Worm (Caenorhabditis elegans) whole organism, L1 larva: ENCODE results near the gene ZC477.7.

Source experiments
- C34B4.2 ChIP-seq: sonication (generic microtip); optimal IDR thresholded peaks from 2 replicates; lab custom pipeline; 2017; ENCODE audit warnings: mild to moderate bottlenecking, missing genetic modification characterization, missing compliant biosample characterization
- Y116A8C.19 ChIP-seq: sonication (generic microtip); optimal IDR thresholded peaks from 2 replicates; lab custom pipeline; 2016; ENCODE audit warnings: missing compliant biosample characterization, missing genetic modification characterization, borderline replicate concordance
- aha-1 ChIP-seq: fragments of 150-350 bp; optimal IDR thresholded peaks from 2 replicates; lab custom pipeline; 2014; ENCODE audit warnings: missing biosample characterization, missing genetic modification characterization
- aly-2 ChIP-seq: fragments of 150-350 bp; optimal IDR thresholded peaks from 2 replicates; lab custom pipeline; 2014; ENCODE audit warnings: missing biosample characterization, missing genetic modification characterization
- ama-1 ChIP-seq: fragments of 150-350 bp; optimal IDR thresholded peaks from 2 replicates; lab custom pipeline; 2014
- ceh-63 ChIP-seq: fragments of 200-800 bp; sonication (Bioruptor generic); optimal IDR thresholded peaks from 2 replicates; lab custom pipeline; 2018; ENCODE audit warnings: mild to moderate bottlenecking, missing genetic modification characterization, missing compliant biosample characterization
- ceh-88 ChIP-seq: fragments of 200-800 bp; sonication (Bioruptor generic); IDR thresholded peaks from 2 replicates; pipeline ENCODE4 v1.3.6; 2022; ENCODE audit warnings: missing genetic modification characterization, missing compliant biosample characterization
- ces-1 ChIP-seq: fragments of 150-350 bp; optimal IDR thresholded peaks from 2 replicates; lab custom pipeline; 2014; ENCODE audit warnings: missing biosample characterization, missing genetic modification reagents, missing genetic modification characterization
- dpl-1 ChIP-seq, 3 experiments: fragments of 150-350 bp in 2 of 3; sonication (generic microtip) in 1 of 3; optimal IDR thresholded peaks; 2 replicates each; lab custom pipeline; 2014 to 2017; ENCODE audit warnings: missing biosample characterization in 3 of 3, missing genetic modification characterization in 3 of 3, missing genetic modification reagents in 3 of 3
- efl-1 ChIP-seq, 4 experiments: fragments of 150-350 bp; optimal IDR thresholded peaks in 3 of 4; peaks in 1 of 4; 1 replicate in 1 of 4; 2 replicates in 3 of 4; lab custom pipeline; 2014; ENCODE audit warnings: missing biosample characterization in 2 of 4, missing genetic modification characterization in 2 of 4, missing genetic modification reagents in 2 of 4
- efl-3 ChIP-seq: fragments of 200-800 bp; sonication (Bioruptor generic); optimal IDR thresholded peaks from 2 replicates; lab custom pipeline; 2018; ENCODE audit warnings: mild to moderate bottlenecking, missing genetic modification characterization, missing compliant biosample characterization
- elt-3 ChIP-seq, 6 experiments: fragments of 150-350 bp in 1 of 6; sonication (generic microtip); optimal IDR thresholded peaks; 2 replicates each; lab custom pipeline; 2017 to 2018; ENCODE audit warnings: missing biosample characterization in 6 of 6, missing genetic modification characterization in 6 of 6, inconsistent platforms in 1 of 6
- fkh-4 ChIP-seq: sonication (generic microtip); optimal IDR thresholded peaks from 2 replicates; lab custom pipeline; 2016; ENCODE audit warnings: missing compliant biosample characterization, missing genetic modification characterization, borderline replicate concordance
- fkh-8 ChIP-seq: sonication (generic microtip); optimal IDR thresholded peaks from 2 replicates; lab custom pipeline; 2016; ENCODE audit warnings: mild to moderate bottlenecking, missing genetic modification characterization, missing compliant biosample characterization
- fos-1 ChIP-seq: fragments of 150-350 bp; optimal IDR thresholded peaks from 2 replicates; lab custom pipeline; 2014; ENCODE audit warnings: missing biosample characterization, missing genetic modification characterization
- hlh-4 ChIP-seq: sonication (generic microtip); optimal IDR thresholded peaks from 2 replicates; lab custom pipeline; 2016; ENCODE audit warnings: mild to moderate bottlenecking, missing genetic modification characterization, missing compliant biosample characterization
- isw-1 ChIP-seq: fragments of 200-800 bp; sonication (Bioruptor generic); IDR thresholded peaks from 2 replicates; pipeline ENCODE4 v1.3.6; 2022; ENCODE audit warnings: missing genetic modification characterization, missing compliant biosample characterization
- lin-14 ChIP-seq: fragments of 200-800 bp; sonication (Bioruptor generic); optimal IDR thresholded peaks from 2 replicates; lab custom pipeline; 2018; ENCODE audit warnings: mild to moderate bottlenecking, missing genetic modification characterization, moderate library complexity, missing compliant biosample characterization
- lir-3 ChIP-seq: sonication (generic microtip); optimal IDR thresholded peaks from 2 replicates; lab custom pipeline; 2016; ENCODE audit warnings: mild to moderate bottlenecking, missing genetic modification characterization, moderate library complexity, missing compliant biosample characterization; ENCODE audit not compliant: poor library complexity
- lsy-2 ChIP-seq, 2 experiments: fragments of 150-350 bp; optimal IDR thresholded peaks; 2 replicates each; lab custom pipeline; 2014; ENCODE audit warnings: missing biosample characterization in 2 of 2, missing genetic modification characterization in 2 of 2
- mab-9 ChIP-seq: fragments of 200-800 bp; sonication (Bioruptor generic); IDR thresholded peaks from 2 replicates; pipeline ENCODE4 v1.3.6; 2022; ENCODE audit warnings: missing genetic modification reagents, missing genetic modification characterization, missing compliant biosample characterization
- mdl-1 ChIP-seq, 2 experiments: fragments of 150-350 bp; optimal IDR thresholded peaks; 2 replicates each; lab custom pipeline; 2014 to 2017; ENCODE audit warnings: missing biosample characterization in 2 of 2, missing genetic modification characterization in 2 of 2, inconsistent platforms in 1 of 2
- mep-1 ChIP-seq: fragments of 150-350 bp; optimal IDR thresholded peaks from 2 replicates; lab custom pipeline; 2014; ENCODE audit warnings: missing biosample characterization, missing genetic modification characterization
- nhr-12 ChIP-seq: sonication (generic microtip); optimal IDR thresholded peaks from 2 replicates; lab custom pipeline; 2017; ENCODE audit warnings: missing biosample characterization, missing genetic modification characterization
- nhr-19 ChIP-seq: fragments of 200-800 bp; sonication (Bioruptor generic); conservative IDR thresholded peaks from 2 replicates; pipeline ENCODE4 v1.3.6; 2022; ENCODE audit warnings: missing genetic modification characterization, missing compliant biosample characterization
- nhr-237 ChIP-seq: fragments of 150-350 bp; optimal IDR thresholded peaks from 2 replicates; lab custom pipeline; 2014; ENCODE audit warnings: missing biosample characterization, missing genetic modification characterization
- nhr-28 ChIP-seq: fragments of 150-350 bp; optimal IDR thresholded peaks from 2 replicates; lab custom pipeline; 2014; ENCODE audit warnings: missing biosample characterization, missing genetic modification characterization
- nhr-47 ChIP-seq: sonication (generic microtip); optimal IDR thresholded peaks from 2 replicates; lab custom pipeline; 2016; ENCODE audit warnings: mild to moderate bottlenecking, missing genetic modification characterization, moderate library complexity, missing compliant biosample characterization
- nhr-71 ChIP-seq: sonication (generic microtip); optimal IDR thresholded peaks from 2 replicates; lab custom pipeline; 2016; ENCODE audit warnings: mild to moderate bottlenecking, missing genetic modification characterization, moderate library complexity, missing compliant biosample characterization
- nhr-76 ChIP-seq: sonication (generic microtip); optimal IDR thresholded peaks from 2 replicates; lab custom pipeline; 2017; ENCODE audit warnings: missing biosample characterization, missing genetic modification characterization
- nhr-85 ChIP-seq: sonication (generic microtip); peaks from one replicate; lab custom pipeline; 2016; ENCODE audit warnings: missing genetic modification characterization, inconsistent platforms, missing compliant biosample characterization
- nhr-90 ChIP-seq: sonication (generic microtip); optimal IDR thresholded peaks from 2 replicates; lab custom pipeline; 2016; ENCODE audit warnings: mild to moderate bottlenecking, missing genetic modification characterization, missing compliant biosample characterization; ENCODE audit not compliant: poor library complexity
- pag-3 ChIP-seq: sonication (generic microtip); optimal IDR thresholded peaks from 2 replicates; lab custom pipeline; 2017; ENCODE audit warnings: missing genetic modification characterization, mild to moderate bottlenecking, missing compliant biosample characterization, antibody characterized with exemption, borderline replicate concordance; ENCODE audit not compliant: insufficient read depth
- pax-3 ChIP-seq: fragments of 200-800 bp; sonication (Bioruptor generic); optimal IDR thresholded peaks from 2 replicates; lab custom pipeline; 2018; ENCODE audit warnings: mild to moderate bottlenecking, missing genetic modification characterization, moderate library complexity, missing compliant biosample characterization
- rnt-1 ChIP-seq: sonication (generic microtip); optimal IDR thresholded peaks from 2 replicates; lab custom pipeline; 2016; ENCODE audit warnings: mild to moderate bottlenecking, missing genetic modification characterization, moderate library complexity, missing compliant biosample characterization
- snu-23 ChIP-seq: sonication (generic microtip); optimal IDR thresholded peaks from 2 replicates; lab custom pipeline; 2016; ENCODE audit warnings: missing genetic modification characterization, missing compliant biosample characterization
- sox-4 ChIP-seq: sonication (generic microtip); optimal IDR thresholded peaks from 2 replicates; lab custom pipeline; 2016; ENCODE audit warnings: missing genetic modification characterization, missing compliant biosample characterization
- sptf-1 ChIP-seq: fragments of 150-350 bp; optimal IDR thresholded peaks from 2 replicates; lab custom pipeline; 2014; ENCODE audit warnings: missing biosample characterization, missing genetic modification characterization
- tbx-2 ChIP-seq: sonication (generic microtip); optimal IDR thresholded peaks from 2 replicates; lab custom pipeline; 2016; ENCODE audit warnings: missing genetic modification characterization, missing compliant biosample characterization
- unc-130 ChIP-seq: fragments of 150-350 bp; optimal IDR thresholded peaks from 2 replicates; lab custom pipeline; 2017; ENCODE audit warnings: missing biosample characterization, missing genetic modification characterization, inconsistent platforms
- unc-30 ChIP-seq: sonication (generic microtip); optimal IDR thresholded peaks from 2 replicates; lab custom pipeline; 2017; ENCODE audit warnings: missing biosample characterization, missing genetic modification characterization
- unc-62 ChIP-seq: fragments of 150-350 bp; optimal IDR thresholded peaks from 2 replicates; lab custom pipeline; 2014; ENCODE audit warnings: missing biosample characterization, missing genetic modification reagents, missing genetic modification characterization
- unc-86 ChIP-seq: sonication (generic microtip); optimal IDR thresholded peaks from 2 replicates; lab custom pipeline; 2016; ENCODE audit warnings: missing genetic modification characterization, missing compliant biosample characterization
- unc-98 ChIP-seq: fragments of 200-800 bp; sonication (Bioruptor generic); IDR thresholded peaks from 2 replicates; pipeline ENCODE4 v1.3.6; 2022; ENCODE audit warnings: missing genetic modification characterization, missing compliant biosample characterization
- ztf-11 ChIP-seq, 2 experiments: sonication (generic microtip); optimal IDR thresholded peaks; 2 replicates each; lab custom pipeline; 2016 to 2017; ENCODE audit warnings: missing genetic modification characterization in 2 of 2, missing biosample characterization in 1 of 2, missing compliant biosample characterization in 1 of 2

ZC477.7 gene

ce11 chrIV:7084632-7085160 lies 26.6 kb downstream of the ZC477.7 start, which contains the start of gene rps-4 (continued):
- peak; percentile 90 for TF ChIP-seq isw-1 (GFP tag; lab: Robert Waterston, UW)
- TF ChIP-seq pax-3 = peak; percentile 68
- no peak for TF ChIP-seq unc-62 (GFP tag; lab: Kevin White, UChicago)

- TF ChIP-seq ces-1 (no peak), sptf-1 (tag; lab: Kevin White, UChicago) (no peak), fkh-8 (tag; lab: Kevin White, UChicago) (no peak), Y116A8C.19 (tag; lab: Kevin White, UChicago) (no peak), mep-1 (tag; lab: Kevin White, UChicago) (no peak), mdl-1 (tag; optimal IDR thresholded peaks at IDR 0.05; lab: Kevin White, UChicago) (no peak), ztf-11 (tag; optimal IDR thresholded peaks at IDR 0.05; lab: Kevin White, UChicago) (no peak), unc-130 (tag; lab: Kevin White, UChicago) (no peak), elt-3 (tag; optimal IDR thresholded peaks at IDR 0.05; lab: Kevin White, UChicago) (no peak), lsy-2 (tag; optimal IDR thresholded peaks at IDR 0.05; lab: Kevin White, UChicago) (no peak), fos-1 (tag; lab: Kevin White, UChicago) (no peak), mab-9 (GFP tag; lab: Robert Waterston, UW) (no peak), unc-30 (tag; lab: Kevin White, UChicago) (no peak), dpl-1 (GFP tag; optimal IDR thresholded peaks at IDR 0.05; lab: Kevin White, UChicago) (no peak), snu-23 (GFP tag; lab: Kevin White, UChicago) (no peak), hlh-4 (tag; lab: Kevin White, UChicago) (no peak), unc-98 (GFP tag; lab: Robert Waterston, UW) (no peak)
Observed at ce11 chrIV:7083976-7084375, 27.3 kb downstream of the ZC477.7 start.

DNA sequence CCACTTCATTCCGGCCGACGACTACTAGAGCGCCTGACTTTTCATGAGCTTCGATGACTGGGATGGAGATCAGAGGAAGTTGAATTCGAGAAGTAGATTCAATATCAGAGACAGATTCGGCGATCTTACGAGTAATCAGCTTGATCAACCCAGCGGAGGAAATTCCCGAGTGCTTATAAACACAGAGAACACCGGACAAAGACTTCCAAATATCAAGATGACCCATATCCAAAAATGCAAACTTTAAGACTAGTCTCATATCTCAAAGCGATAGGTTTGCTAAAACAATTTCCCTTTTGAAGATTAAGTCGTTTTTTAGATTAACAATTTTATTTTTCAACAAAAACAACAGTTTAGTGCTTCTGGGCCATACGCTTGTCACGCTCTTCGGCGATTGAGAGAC lies 27.9 kb downstream of the ZC477.7 start, which contains the start of gene Y43B11AR.3:
Y43B11AR.3 (minus strand) TSS at position 335 of the 403 bp plus-strand sequence.
- TF ChIP-seq mep-1 (tag; lab: Kevin White, UChicago) = no peak
- TF ChIP-seq nhr-28 (tag; lab: Kevin White, UChicago) = no peak
- TF ChIP-seq nhr-85 (tag; lab: Kevin White, UChicago) = peak; percentile 56
- no peak for TF ChIP-seq aha-1 (tag; lab: Kevin White, UChicago)
- no peak for TF ChIP-seq ceh-63
- TF ChIP-seq nhr-12 (tag; lab: Kevin White, UChicago) = no peak
- TF ChIP-seq fos-1 (tag; lab: Kevin White, UChicago) = peak; percentile 44
- no peak for TF ChIP-seq fkh-4 (tag; lab: Kevin White, UChicago)
- TF ChIP-seq nhr-76 (tag; lab: Kevin White, UChicago) = no peak
- TF ChIP-seq snu-23 (GFP tag; lab: Kevin White, UChicago) = no peak
- TF ChIP-seq nhr-237 (tag; lab: Kevin White, UChicago) = no peak
- no peak for TF ChIP-seq Y116A8C.19 (tag; lab: Kevin White, UChicago)
- no peak for TF ChIP-seq lir-3 (tag; lab: Kevin White, UChicago)
- peak; percentile 34 for TF ChIP-seq nhr-90
- TF ChIP-seq ceh-88 (GFP tag; lab: Robert Waterston, UW) = no peak
- TF ChIP-seq isw-1 (GFP tag; lab: Robert Waterston, UW) = no peak
- TF ChIP-seq dpl-1 (GFP tag; optimal IDR thresholded peaks at IDR 0.05; lab: Kevin White, UChicago) = no peak
- no peak for TF ChIP-seq pag-3 (tag; lab: Kevin White, UChicago)
- TF ChIP-seq lin-14 (GFP tag; lab: Kevin White, UChicago) = no peak
- TF ChIP-seq rnt-1 (tag; lab: Kevin White, UChicago) = peak; percentile 30
- peak; percentile 9 to 12 for TF ChIP-seq efl-1 (optimal IDR thresholded peaks at IDR 0.05; lab: Kevin White, UChicago)
- peak in 1 of 2 experiments; percentile 22 for TF ChIP-seq efl-1 (GFP tag; optimal IDR thresholded peaks at IDR 0.05 in 1 of 2; lab: Kevin White, UChicago)
- no peak for TF ChIP-seq C34B4.2 (tag; lab: Kevin White, UChicago)
- no peak for TF ChIP-seq sox-4
- TF ChIP-seq tbx-2 (tag; lab: Kevin White, UChicago) = no peak
- TF ChIP-seq unc-86 (tag; lab: Kevin White, UChicago) = no peak
- TF ChIP-seq nhr-71 = peak; percentile 46
- TF ChIP-seq aly-2 (tag; lab: Kevin White, UChicago) = peak; percentile 78
- TF ChIP-seq nhr-19 (GFP tag; lab: Robert Waterston, UW) = no peak
- TF ChIP-seq nhr-47 = peak; percentile 8
- peak in 1 of 2 experiments; percentile 14 for TF ChIP-seq lsy-2 (tag; optimal IDR thresholded peaks at IDR 0.05; lab: Kevin White, UChicago)
- TF ChIP-seq unc-62 (GFP tag; lab: Kevin White, UChicago) = no peak
- peak; percentile 49 for TF ChIP-seq ama-1 (lab: Kevin White, UChicago)
- no peak for TF ChIP-seq efl-3 (GFP tag; lab: Kevin White, UChicago)
- TF ChIP-seq, all 84 proteins: peak for 10
